Worm (Caenorhabditis elegans): Measurements from ENCODE around the gene K11G12.6.

K11G12.6 gene

ce11 chrX:6689985-6690384 is 39.5 kb downstream of the K11G12.6 start, which contains the start of gene F38B6.6:
TSS of gene F38B6.6 (minus strand) at chrX:6690085.
- no peak for TF ChIP-seq repo-1 (tag; optimal IDR thresholded peaks at IDR 0.05)
- TF ChIP-seq bed-2 (GFP tag; IDR thresholded peaks at IDR 0.05) = no peak
- no peak for TF ChIP-seq F57C9.4 (tag; optimal IDR thresholded peaks at IDR 0.05)
- no peak for TF ChIP-seq efl-1 (GFP tag; optimal IDR thresholded peaks at IDR 0.05)

ce11 chrX:6688953-6689562 is 40.4 kb downstream of the K11G12.6 start:
- TF ChIP-seq cebp-1 (GFP tag; IDR thresholded peaks at IDR 0.05) = no peak
- TF ChIP-seq cebp-1 (tag; optimal IDR thresholded peaks at IDR 0.05) = no peak
- no peak for TF ChIP-seq ztf-3 (GFP tag; optimal IDR thresholded peaks at IDR 0.05)
- TF ChIP-seq him-1 (tag; optimal IDR thresholded peaks at IDR 0.05) = no peak
- no peak for TF ChIP-seq nhr-90 (tag; optimal IDR thresholded peaks at IDR 0.05)
- TF ChIP-seq ceh-91 (GFP tag; IDR thresholded peaks at IDR 0.05) = no peak

- TF ChIP-seq unc-62 (GFP tag; optimal IDR thresholded peaks at IDR 0.05) (no peak), snpc-4 (GFP tag; optimal IDR thresholded peaks at IDR 0.05) (no peak), snpc-4 (tag; optimal IDR thresholded peaks at IDR 0.05) (no peak), chd-7 (tag; optimal IDR thresholded peaks at IDR 0.05) (no peak), aptf-3 (GFP tag; IDR thresholded peaks at IDR 0.05) (no peak), egl-18 (GFP tag; IDR thresholded peaks at IDR 0.05) (no peak), dpff-1 (tag; optimal IDR thresholded peaks at IDR 0.05) (no peak), egl-44 (GFP tag; IDR thresholded peaks at IDR 0.05) (no peak), ztf-3 (GFP tag; optimal IDR thresholded peaks at IDR 0.05) (no peak), ZK185.1 (tag; optimal IDR thresholded peaks at IDR 0.05; ENCODE audit: poor library complexity, severe bottlenecking) (no peak)
Measured at ce11 chrX:6687756-6688155, 41.7 kb downstream of the K11G12.6 start.

- no peak for TF ChIP-seq zfh-2 (GFP tag; conservative IDR thresholded peaks at IDR 0.05)
- no peak for TF ChIP-seq ztf-28 (GFP tag; IDR thresholded peaks at IDR 0.05)
- no peak for TF ChIP-seq egrh-3 (GFP tag; IDR thresholded peaks at IDR 0.05)
- no peak for TF ChIP-seq rec-8 (tag; optimal IDR thresholded peaks at IDR 0.05)
- no peak for TF ChIP-seq F22D6.2 (tag; optimal IDR thresholded peaks at IDR 0.05)
- TF ChIP-seq gei-17 (GFP tag; optimal IDR thresholded peaks at IDR 0.05) = no peak
- TF ChIP-seq Y56A3A.18 (GFP tag; IDR thresholded peaks at IDR 0.05) = no peak
- no peak for TF ChIP-seq ceh-27 (GFP tag; optimal IDR thresholded peaks at IDR 0.05)
- no peak for TF ChIP-seq atf-7 (tag; optimal IDR thresholded peaks at IDR 0.05)
- no peak for TF ChIP-seq ZK185.1 (tag; optimal IDR thresholded peaks at IDR 0.05; ENCODE audit: poor library complexity, severe bottlenecking)
- TF ChIP-seq hlh-26 (GFP tag; conservative IDR thresholded peaks at IDR 0.05) = no peak
- TF ChIP-seq him-1 (tag; optimal IDR thresholded peaks at IDR 0.05) = no peak
- TF ChIP-seq F39B2.1 (GFP tag; IDR thresholded peaks at IDR 0.05) = no peak
Measured at ce11 chrX:6687345-6687744, 42.1 kb downstream of the K11G12.6 start.

- no peak for TF ChIP-seq F39B2.1 (GFP tag; IDR thresholded peaks at IDR 0.05)
Measured at ce11 chrX:6682683-6683082, 46.8 kb downstream of the K11G12.6 start, which contains the start of gene F38B6.8. TSS of gene F38B6.8 (minus strand) at chrX:6682783.
